Fruit fly (Drosophila melanogaster) whole organism, embryonic: Measurements from ENCODE around the gene CG2794.

Experiments used
- Asciz ChIP-seq: fragments of 200-800 bp; sonication (Bioruptor generic); optimal IDR thresholded peaks from 2 replicates; lab custom pipeline; 2017; ENCODE audit warnings: missing biosample characterization, mild to moderate bottlenecking, missing genetic modification characterization, missing genetic modification reagents
- CG10366 ChIP-seq: fragments of 200-800 bp; sonication (Bioruptor generic); IDR thresholded peaks from 2 replicates; pipeline ENCODE4 v1.3.6; 2022; ENCODE audit warnings: missing biosample characterization, missing genetic modification characterization
- CG10979 ChIP-seq: fragments of 200-800 bp; sonication (Bioruptor generic); optimal IDR thresholded peaks from 2 replicates; lab custom pipeline; 2018; ENCODE audit warnings: missing biosample characterization, mild to moderate bottlenecking, missing genetic modification characterization, moderate library complexity
- CG11456 ChIP-seq: fragments of 200-800 bp; sonication (Bioruptor generic); IDR thresholded peaks from 3 replicates; pipeline ENCODE4 v1.3.6; 2022; ENCODE audit warnings: missing biosample characterization, missing genetic modification characterization
- CG11504 ChIP-seq: fragments of 200-800 bp; sonication (Bioruptor generic); optimal IDR thresholded peaks from 3 replicates; lab custom pipeline; 2019; ENCODE audit warnings: missing biosample characterization, mild to moderate bottlenecking, missing genetic modification characterization, moderate library complexity
- CG12219 ChIP-seq: fragments of 200-800 bp; sonication (Bioruptor generic); optimal IDR thresholded peaks from 3 replicates; lab custom pipeline; 2018; ENCODE audit warnings: missing biosample characterization, mild to moderate bottlenecking, missing genetic modification characterization
- CG12236 ChIP-seq: fragments of 200-800 bp; sonication (Bioruptor generic); optimal IDR thresholded peaks from 2 replicates; lab custom pipeline; 2016; ENCODE audit warnings: missing biosample characterization, missing genetic modification characterization
- CG14441 ChIP-seq: fragments of 200-800 bp; sonication (Bioruptor generic); IDR thresholded peaks from 2 replicates; pipeline ENCODE4 v1.3.6; 2022; ENCODE audit warnings: missing biosample characterization, missing genetic modification characterization
- CG16863 ChIP-seq: fragments of 200-800 bp; sonication (Bioruptor generic); optimal IDR thresholded peaks from 3 replicates; lab custom pipeline; 2016; ENCODE audit warnings: missing biosample characterization, missing genetic modification characterization
- CG18262 ChIP-seq: fragments of 200-800 bp; optimal IDR thresholded peaks from 3 replicates; lab custom pipeline; 2019; ENCODE audit warnings: missing biosample characterization, mild to moderate bottlenecking, missing genetic modification characterization, moderate library complexity
- CG18764 ChIP-seq: fragments of 200-800 bp; sonication (Bioruptor generic); optimal IDR thresholded peaks from 3 replicates; lab custom pipeline; 2016; ENCODE audit warnings: missing biosample characterization, missing genetic modification characterization
- CG2202 ChIP-seq: fragments of 200-800 bp; sonication (Bioruptor generic); optimal IDR thresholded peaks from 2 replicates; lab custom pipeline; 2018; ENCODE audit warnings: missing biosample characterization, mild to moderate bottlenecking, missing genetic modification characterization
- CG32767 ChIP-seq: fragments of 200-800 bp; sonication (Bioruptor generic); IDR thresholded peaks from 2 replicates; pipeline ENCODE4 v1.3.6; 2022; ENCODE audit warnings: missing biosample characterization, missing genetic modification characterization
- CG32772 ChIP-seq: fragments of 200-800 bp; sonication (Bioruptor generic); IDR thresholded peaks from 2 replicates; pipeline ENCODE4 v1.3.6; 2022; ENCODE audit warnings: missing biosample characterization, missing genetic modification characterization
- CG34422 ChIP-seq: fragments of 200-800 bp; sonication (Bioruptor generic); IDR thresholded peaks from 3 replicates; pipeline ENCODE4 v1.3.6; 2022; ENCODE audit warnings: missing biosample characterization, missing genetic modification characterization
- CG8924 ChIP-seq: fragments of 200-800 bp; optimal IDR thresholded peaks from 3 replicates; lab custom pipeline; 2019; ENCODE audit warnings: missing biosample characterization, mild to moderate bottlenecking, missing genetic modification characterization, moderate library complexity
- CHES-1-like ChIP-seq: fragments of 200-800 bp; sonication (Bioruptor generic); optimal IDR thresholded peaks from 2 replicates; lab custom pipeline; 2016; ENCODE audit warnings: missing biosample characterization, missing genetic modification characterization
- Chrac-16 ChIP-seq: fragments of 200-800 bp; sonication (Bioruptor generic); optimal IDR thresholded peaks from 3 replicates; lab custom pipeline; 2016; ENCODE audit warnings: missing biosample characterization, missing genetic modification characterization
- Dp ChIP-seq: fragments of 200-800 bp; sonication (Bioruptor generic); optimal IDR thresholded peaks from 2 replicates; lab custom pipeline; 2018; ENCODE audit warnings: missing biosample characterization, mild to moderate bottlenecking, missing genetic modification characterization, moderate library complexity
- Ets97D ChIP-seq: fragments of 200-800 bp; sonication (Bioruptor generic); optimal IDR thresholded peaks from 3 replicates; lab custom pipeline; 2016; ENCODE audit warnings: missing biosample characterization, missing genetic modification characterization
- H15 ChIP-seq: fragments of 200-800 bp; sonication (Bioruptor generic); IDR thresholded peaks from 3 replicates; pipeline ENCODE4 v1.3.6; 2022; ENCODE audit warnings: missing biosample characterization, missing genetic modification characterization
- HLH3B ChIP-seq: fragments of 200-800 bp; sonication (Bioruptor generic); IDR thresholded peaks from 2 replicates; pipeline ENCODE4 v1.3.6; 2022; ENCODE audit warnings: missing biosample characterization, missing genetic modification characterization
- Hr3 ChIP-seq: fragments of 200-800 bp; sonication (Bioruptor generic); optimal IDR thresholded peaks from 3 replicates; lab custom pipeline; 2016; ENCODE audit warnings: missing biosample characterization, missing genetic modification characterization
- Hr78 ChIP-seq, 2 experiments: fragments of 200-800 bp in 1 of 2; fragments of >200 bp in 1 of 2; sonication (Bioruptor generic) in 1 of 2; optimal IDR thresholded peaks; 2 replicates each; lab custom pipeline; 2017 to 2019; ENCODE audit warnings: missing biosample characterization in 2 of 2, missing genetic modification characterization in 2 of 2, mild to moderate bottlenecking in 1 of 2, moderate library complexity in 1 of 2
- Six4 ChIP-seq: fragments of 200-800 bp; sonication (Bioruptor generic); optimal IDR thresholded peaks from 2 replicates; lab custom pipeline; 2016; ENCODE audit warnings: missing biosample characterization, missing genetic modification characterization
- Sox102F ChIP-seq: fragments of 200-800 bp; sonication (Bioruptor generic); optimal IDR thresholded peaks from 2 replicates; lab custom pipeline; 2018; ENCODE audit warnings: missing biosample characterization, mild to moderate bottlenecking, missing genetic modification characterization, moderate library complexity
- Taf1 ChIP-seq: fragments of 200-800 bp; sonication (Bioruptor generic); IDR thresholded peaks from 2 replicates; pipeline ENCODE4 v1.3.6; 2022; ENCODE audit warnings: missing biosample characterization, missing genetic modification characterization
- Trl ChIP-seq, 3 experiments: fragments of >200 bp in 2 of 3; fragments of 200-800 bp in 1 of 3; sonication (Bioruptor generic) in 1 of 3; optimal IDR thresholded peaks; 2 replicates in 1 of 3; 3 replicates in 2 of 3; lab custom pipeline; 2016 to 2017; ENCODE audit warnings: missing biosample characterization in 1 of 3, missing genetic modification characterization in 1 of 3
- Vsx1 ChIP-seq: fragments of 200-800 bp; sonication (Bioruptor generic); optimal IDR thresholded peaks from 2 replicates; lab custom pipeline; 2017; ENCODE audit warnings: missing biosample characterization, mild to moderate bottlenecking, missing genetic modification characterization, missing genetic modification reagents
- Xbp1 ChIP-seq: fragments of 200-800 bp; sonication (Bioruptor generic); optimal IDR thresholded peaks from 3 replicates; lab custom pipeline; 2016; ENCODE audit warnings: missing biosample characterization, mild to moderate bottlenecking, missing genetic modification characterization
- bab2 ChIP-seq: fragments of 200-800 bp; sonication (Bioruptor generic); optimal IDR thresholded peaks from 2 replicates; lab custom pipeline; 2016; ENCODE audit warnings: missing biosample characterization, missing genetic modification characterization
- chif ChIP-seq, 2 experiments: fragments of 200-800 bp; sonication (Bioruptor generic); optimal IDR thresholded peaks; 3 replicates each; lab custom pipeline; 2016; ENCODE audit warnings: missing biosample characterization in 2 of 2, missing genetic modification characterization in 2 of 2
- corto ChIP-seq: fragments of 200-800 bp; sonication (Bioruptor generic); optimal IDR thresholded peaks from 2 replicates; lab custom pipeline; 2016; ENCODE audit warnings: missing biosample characterization, mild to moderate bottlenecking, missing genetic modification characterization, moderate library complexity
- dmrt11E ChIP-seq: fragments of 200-800 bp; sonication (Bioruptor generic); optimal IDR thresholded peaks from 3 replicates; lab custom pipeline; 2018; ENCODE audit warnings: missing biosample characterization, mild to moderate bottlenecking, missing genetic modification characterization, moderate library complexity
- dmrt99B ChIP-seq: fragments of 200-800 bp; sonication (Bioruptor generic); optimal IDR thresholded peaks from 2 replicates; lab custom pipeline; 2018; ENCODE audit warnings: missing biosample characterization, mild to moderate bottlenecking, missing genetic modification characterization, moderate library complexity
- emc ChIP-seq: fragments of 200-800 bp; sonication (Bioruptor generic); optimal IDR thresholded peaks from 2 replicates; lab custom pipeline; 2016; ENCODE audit warnings: missing biosample characterization, missing genetic modification characterization
- ftz-f1 ChIP-seq: fragments of 200-800 bp; sonication (Bioruptor generic); optimal IDR thresholded peaks from 2 replicates; lab custom pipeline; 2016; ENCODE audit warnings: missing biosample characterization, missing genetic modification characterization
- hbn ChIP-seq: fragments of 200-800 bp; sonication (Bioruptor generic); IDR thresholded peaks from 2 replicates; pipeline ENCODE4 v1.3.6; 2022; ENCODE audit warnings: missing biosample characterization, missing genetic modification characterization; ENCODE audit not compliant: partially characterized antibody
- lilli ChIP-seq: fragments of 200-800 bp; sonication (Bioruptor generic); optimal IDR thresholded peaks from 3 replicates; lab custom pipeline; 2016; ENCODE audit warnings: missing biosample characterization, missing genetic modification characterization
- luna ChIP-seq: fragments of 200-800 bp; sonication (Bioruptor generic); optimal IDR thresholded peaks from 2 replicates; lab custom pipeline; 2016; ENCODE audit warnings: missing biosample characterization, missing genetic modification characterization
- org-1 ChIP-seq: fragments of 200-800 bp; sonication (Bioruptor generic); optimal IDR thresholded peaks from 2 replicates; lab custom pipeline; 2017; ENCODE audit warnings: missing biosample characterization, missing genetic modification characterization
- pnt ChIP-seq: fragments of 200-800 bp; sonication (Bioruptor generic); optimal IDR thresholded peaks from 3 replicates; lab custom pipeline; 2016; ENCODE audit warnings: missing biosample characterization, missing genetic modification characterization
- prd ChIP-seq, 3 experiments: fragments of >200 bp in 2 of 3; fragments of 200-800 bp in 1 of 3; sonication (Bioruptor generic) in 1 of 3; optimal IDR thresholded peaks in 2 of 3; IDR thresholded peaks in 1 of 3; 2 replicates in 2 of 3; 3 replicates in 1 of 3; pipeline versions ENCODE4 v1.3.6 to Lab custom; 2017 to 2022; ENCODE audit warnings: missing biosample characterization in 1 of 3, missing genetic modification characterization in 1 of 3
- repo ChIP-seq: fragments of 200-800 bp; sonication (Bioruptor generic); optimal IDR thresholded peaks from 2 replicates; lab custom pipeline; 2016; ENCODE audit warnings: missing biosample characterization, missing genetic modification characterization
- salm ChIP-seq: fragments of 200-800 bp; sonication (Bioruptor generic); optimal IDR thresholded peaks from 2 replicates; lab custom pipeline; 2018; ENCODE audit warnings: missing biosample characterization, mild to moderate bottlenecking, missing genetic modification characterization
- sc ChIP-seq, 3 experiments: fragments of >200 bp in 2 of 3; fragments of 200-800 bp in 1 of 3; sonication (Bioruptor generic) in 1 of 3; optimal IDR thresholded peaks; 2 replicates in 2 of 3; 3 replicates in 1 of 3; lab custom pipeline; 2017; ENCODE audit warnings: mild to moderate bottlenecking in 1 of 3, missing biosample characterization in 1 of 3, missing genetic modification characterization in 1 of 3, missing genetic modification reagents in 1 of 3
- so ChIP-seq: fragments of 200-800 bp; sonication (Bioruptor generic); IDR thresholded peaks from 3 replicates; pipeline ENCODE4 v1.3.6; 2022; ENCODE audit warnings: missing biosample characterization, missing genetic modification characterization
- trem ChIP-seq: fragments of 200-800 bp; optimal IDR thresholded peaks from 3 replicates; lab custom pipeline; 2019; ENCODE audit warnings: missing biosample characterization, mild to moderate bottlenecking, missing genetic modification characterization, moderate library complexity
- wek ChIP-seq: fragments of 200-800 bp; sonication (Bioruptor generic); optimal IDR thresholded peaks from 3 replicates; lab custom pipeline; 2018; ENCODE audit warnings: missing biosample characterization, mild to moderate bottlenecking, missing genetic modification characterization, moderate library complexity

Gene CG2794

dm6 chr2L:606165-606564 is 42.2 kb downstream of the CG2794 start (continued):
- TF ChIP-seq lilli, result no peak
- peak; percentile 77 for TF ChIP-seq dmrt11E (tag; lab: Kevin White, UChicago)
- no peak for TF ChIP-seq Six4 (GFP tag; lab: Kevin White, UChicago)
- TF ChIP-seq CG8924 (tag; lab: Kevin White, UChicago), result peak; percentile 33
- TF ChIP-seq trem (tag; lab: Kevin White, UChicago), result peak; percentile 43
- no peak for TF ChIP-seq CG16863 (GFP tag; lab: Kevin White, UChicago)
- peak; percentile 60 for TF ChIP-seq CG18262 (tag; lab: Kevin White, UChicago)
- TF ChIP-seq so (GFP tag; lab: Robert Waterston, UW), result 0 out of 3 replicates have a peak, but pooled peaks have one; percentile 33
- TF ChIP-seq sc (optimal IDR thresholded peaks at IDR 0.05; lab: Kevin White, UChicago), result no peak
- peak; percentile 41 for TF ChIP-seq sc (GFP tag; optimal IDR thresholded peaks at IDR 0.05; lab: Kevin White, UChicago)
- 0 out of 3 replicates have a peak, but pooled peaks have one; percentile 33 for TF ChIP-seq H15 (GFP tag; lab: Robert Waterston, UW)
- TF ChIP-seq CG11456 (GFP tag; lab: Robert Waterston, UW), result no peak
- peak; percentile 29; the same call in 1 of the 2 replicates for TF ChIP-seq CG32772 (GFP tag; lab: Robert Waterston, UW)
- TF ChIP-seq pnt (GFP tag; lab: Kevin White, UChicago), result peak; percentile 10
- TF ChIP-seq Ets97D (GFP tag; lab: Kevin White, UChicago), result no peak
- TF ChIP-seq org-1, result peak; percentile 17
- TF ChIP-seq prd (optimal IDR thresholded peaks at IDR 0.05; lab: Kevin White, UChicago), result no peak
- TF ChIP-seq prd (GFP tag; IDR thresholded peaks at IDR 0.05; lab: Robert Waterston, UW), result peak; percentile 89
- TF ChIP-seq luna (GFP tag; lab: Kevin White, UChicago), result no peak
- TF ChIP-seq CG10366, result peak; percentile 26; the same call in 1 of the 2 replicates
- TF ChIP-seq Hr3 (GFP tag; lab: Kevin White, UChicago), result peak; percentile 12
- TF ChIP-seq Trl (optimal IDR thresholded peaks at IDR 0.05; lab: Kevin White, UChicago), result no peak
- peak; percentile 13 for TF ChIP-seq Trl (GFP tag; optimal IDR thresholded peaks at IDR 0.05; lab: Kevin White, UChicago)
- peak; percentile 63 for TF ChIP-seq Chrac-16 (GFP tag; lab: Kevin White, UChicago)
- TF ChIP-seq Vsx1, result no peak
- TF ChIP-seq CG2202 (tag; lab: Kevin White, UChicago), result peak; percentile 39
- no peak for TF ChIP-seq Dp (GFP tag; lab: Kevin White, UChicago)
- TF ChIP-seq HLH3B, result 0 out of 2 replicates have a peak, but pooled peaks have one; percentile 15
- no peak for TF ChIP-seq dmrt99B (tag; lab: Kevin White, UChicago)
- peak; percentile 89 for TF ChIP-seq CG11504 (tag; lab: Kevin White, UChicago)
- TF ChIP-seq Asciz (GFP tag; lab: Kevin White, UChicago), result no peak
- 0 out of 3 replicates have a peak, but pooled peaks have one; percentile 26 for TF ChIP-seq CG34422 (GFP tag; lab: Robert Waterston, UW)
- TF ChIP-seq salm, result no peak
- no peak for TF ChIP-seq CG14441 (GFP tag; lab: Robert Waterston, UW)
- TF ChIP-seq CG32767 (GFP tag; lab: Robert Waterston, UW), result no peak
- TF ChIP-seq chif (GFP tag; optimal IDR thresholded peaks at IDR 0.05; lab: Kevin White, UChicago), result peak; percentile 25 to 58
- TF ChIP-seq Hr78 (GFP tag; optimal IDR thresholded peaks at IDR 0.05; lab: Kevin White, UChicago), result no peak
- TF ChIP-seq CG18764 (GFP tag; lab: Kevin White, UChicago), result peak; percentile 12
- TF ChIP-seq wek (GFP tag; lab: Kevin White, UChicago), result no peak
- TF ChIP-seq CHES-1-like (GFP tag; lab: Kevin White, UChicago), result peak; percentile 15
- TF ChIP-seq emc, result no peak
- TF ChIP-seq CG10979 (tag; lab: Kevin White, UChicago), result peak; percentile 72
- TF ChIP-seq CG12219, result no peak
- peak; percentile 11 for TF ChIP-seq CG12236
- no peak for TF ChIP-seq Taf1 (GFP tag; lab: Robert Waterston, UW)
- TF ChIP-seq hbn (GFP tag; lab: Robert Waterston, UW), result no peak
- TF ChIP-seq bab2, result no peak
- no peak for TF ChIP-seq ftz-f1 (GFP tag; lab: Kevin White, UChicago)
- peak; percentile 34 for TF ChIP-seq Xbp1 (GFP tag; lab: Kevin White, UChicago)
- no peak for TF ChIP-seq repo (GFP tag; lab: Kevin White, UChicago)
- no peak for TF ChIP-seq corto (GFP tag; lab: Kevin White, UChicago)
- peak; percentile 48 for TF ChIP-seq Sox102F (GFP tag; lab: Kevin White, UChicago)
